Worm (Caenorhabditis elegans): ENCODE data around the gene T10B5.4.

T10B5.4 gene

ce11 chrV:1911102-1911501 lies 39.5 kb upstream of the T10B5.4 start, which contains the start of gene Y32G9A.3:
TSS of gene Y32G9A.3 (plus strand) at chrV:1911402.
- no peak for TF ChIP-seq npax-4 (tag; optimal IDR thresholded peaks at IDR 0.05)
- no peak for TF ChIP-seq fax-1 (tag; optimal IDR thresholded peaks at IDR 0.05)
- TF ChIP-seq ceh-2 (tag; optimal IDR thresholded peaks at IDR 0.05), result no peak
- no peak for TF ChIP-seq ceh-14 (tag; optimal IDR thresholded peaks at IDR 0.05)
- TF ChIP-seq dve-1 (tag; optimal IDR thresholded peaks at IDR 0.05), result no peak
- TF ChIP-seq nhr-11 (tag; optimal IDR thresholded peaks at IDR 0.05), result no peak
- TF ChIP-seq dmd-4 (tag; optimal IDR thresholded peaks at IDR 0.05; ENCODE audit: borderline replicate concordance), result no peak
- TF ChIP-seq pat-9 (tag; optimal IDR thresholded peaks at IDR 0.05), result no peak
- no peak for TF ChIP-seq pha-2 (tag; optimal IDR thresholded peaks at IDR 0.05)

ce11 chrV:1908542-1908941 lies 36.9 kb upstream of the T10B5.4 start, which contains the start of gene srp-3:
TSS of gene srp-3 (plus strand) at chrV:1908842.
- TF ChIP-seq ceh-2 (tag; optimal IDR thresholded peaks at IDR 0.05) (no peak), pag-3 (tag; optimal IDR thresholded peaks at IDR 0.05; ENCODE audit: borderline replicate concordance) (no peak), pax-1 (tag; optimal IDR thresholded peaks at IDR 0.05) (no peak), hlh-6 (tag; optimal IDR thresholded peaks at IDR 0.05) (no peak), syd-9 (tag; optimal IDR thresholded peaks at IDR 0.05) (no peak), ceh-48 (tag; optimal IDR thresholded peaks at IDR 0.05) (no peak), pha-4 (tag; optimal IDR thresholded peaks at IDR 0.05) (no peak), npax-4 (tag; optimal IDR thresholded peaks at IDR 0.05) (no peak), F13H6.1 (tag; optimal IDR thresholded peaks at IDR 0.05) (no peak), odd-2 (tag; optimal IDR thresholded peaks at IDR 0.05) (no peak), ceh-19 (GFP tag; optimal IDR thresholded peaks at IDR 0.05) (no peak), fkh-6 (tag; optimal IDR thresholded peaks at IDR 0.05) (no peak), K09A11.1 (tag; optimal IDR thresholded peaks at IDR 0.05; ENCODE audit: insufficient read depth) (no peak), rnt-1 (tag; optimal IDR thresholded peaks at IDR 0.05) (no peak)

- TF ChIP-seq ceh-48 (tag; optimal IDR thresholded peaks at IDR 0.05) (no peak), mec-3 (tag; optimal IDR thresholded peaks at IDR 0.05; ENCODE audit: borderline replicate concordance) (no peak), C08G9.2 (tag; optimal IDR thresholded peaks at IDR 0.05) (no peak)
Measured at ce11 chrV:1907350-1907749, 35.7 kb upstream of the T10B5.4 start, which contains the start of gene Y32G9A.5. TSS of gene Y32G9A.5 (plus strand) at chrV:1907650.

DNA sequence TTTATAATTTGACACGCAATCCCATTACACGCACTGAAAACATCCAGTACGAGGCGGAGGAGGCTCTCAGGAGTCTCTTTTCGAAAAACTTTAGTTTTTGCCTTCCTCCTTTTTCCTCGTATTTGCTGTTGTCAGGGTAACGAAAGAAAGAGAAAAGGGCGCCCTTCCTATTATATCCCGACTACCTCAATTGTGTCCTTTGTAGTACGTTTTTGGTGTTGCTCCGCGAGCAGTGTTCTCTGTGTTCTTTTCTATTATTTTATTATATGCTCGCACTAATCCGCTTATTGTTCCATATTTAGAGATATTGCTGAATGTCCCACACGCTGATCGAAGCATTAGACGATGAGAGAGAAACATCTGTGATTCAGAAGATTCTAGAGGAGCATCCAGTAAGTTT lies 23.9 kb upstream of the T10B5.4 start, which contains the start of gene nphp-2:
Gene nphp-2 (plus strand): TSS at position 301 of the 400 bp plus-strand sequence.
- no peak for TF ChIP-seq syd-9 (tag; optimal IDR thresholded peaks at IDR 0.05)
- TF ChIP-seq dmd-4 (tag; optimal IDR thresholded peaks at IDR 0.05; ENCODE audit: borderline replicate concordance), result no peak
- TF ChIP-seq ceh-30 (tag; optimal IDR thresholded peaks at IDR 0.05), result no peak
- no peak for TF ChIP-seq ceh-34 (tag; optimal IDR thresholded peaks at IDR 0.05)
- no peak for TF ChIP-seq unc-42 (tag; optimal IDR thresholded peaks at IDR 0.05)
- TF ChIP-seq ceh-19 (GFP tag; optimal IDR thresholded peaks at IDR 0.05), result no peak
- no peak for TF ChIP-seq ceh-6 (GFP tag; optimal IDR thresholded peaks at IDR 0.05)
- no peak for TF ChIP-seq lim-6 (tag; optimal IDR thresholded peaks at IDR 0.05)
- TF ChIP-seq mec-3 (tag; optimal IDR thresholded peaks at IDR 0.05; ENCODE audit: borderline replicate concordance), result no peak
- no peak for TF ChIP-seq ztf-16 (tag; optimal IDR thresholded peaks at IDR 0.05)

DNA sequence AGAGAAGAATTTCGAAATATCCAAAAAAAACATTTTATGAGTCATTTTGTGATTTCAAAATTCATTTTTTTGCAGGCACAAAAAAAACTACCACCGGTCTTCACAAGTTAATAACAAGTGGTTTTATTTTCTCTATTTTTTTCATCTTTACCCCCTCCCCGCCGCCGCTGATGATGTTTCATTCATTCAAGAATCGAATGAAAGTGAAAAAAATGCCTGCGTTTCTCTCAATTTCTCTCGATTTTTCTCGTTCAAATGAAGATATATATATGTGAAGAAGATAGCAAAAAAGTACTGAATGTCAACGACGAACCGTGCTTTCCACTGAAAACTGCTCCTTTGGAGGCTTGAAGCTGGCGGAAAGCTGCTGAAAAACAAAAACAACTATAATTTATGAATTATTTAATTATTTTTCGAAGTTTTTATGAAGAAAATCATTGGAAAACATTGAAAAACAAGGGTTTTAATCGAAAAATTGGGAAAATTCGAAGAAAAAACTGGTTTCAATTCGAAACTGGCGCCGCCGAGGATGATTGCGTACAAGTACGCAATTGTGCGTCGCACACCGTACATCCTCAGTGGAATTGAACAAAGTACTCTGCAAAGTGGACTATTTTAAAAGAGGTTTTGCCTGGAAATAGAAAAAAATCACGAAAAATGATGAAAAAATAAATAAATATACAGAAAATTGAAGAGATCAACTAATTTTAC lies 21.1 kb upstream of the T10B5.4 start, which contains the start of gene zig-11:
Gene zig-11 (minus strand): TSS at position 373 of the 711 bp plus-strand sequence.
- TF ChIP-seq ceh-9 (tag; optimal IDR thresholded peaks at IDR 0.05) (no peak), tbx-2 (tag; optimal IDR thresholded peaks at IDR 0.05) (no peak), ceh-30 (tag; optimal IDR thresholded peaks at IDR 0.05) (no peak), ceh-34 (tag; optimal IDR thresholded peaks at IDR 0.05) (no peak), ceh-2 (tag; optimal IDR thresholded peaks at IDR 0.05) (no peak), mec-3 (tag; optimal IDR thresholded peaks at IDR 0.05; ENCODE audit: borderline replicate concordance) (no peak), T23F11.4 (GFP tag; optimal IDR thresholded peaks at IDR 0.05) (no peak), ahr-1 (tag; optimal IDR thresholded peaks at IDR 0.05) (no peak), ceh-18 (tag; optimal IDR thresholded peaks at IDR 0.05) (no peak), pros-1 (tag; optimal IDR thresholded peaks at IDR 0.05) (no peak), ceh-45 (GFP tag; IDR thresholded peaks at IDR 0.05) (no peak), ceh-48 (tag; optimal IDR thresholded peaks at IDR 0.05) (no peak), lim-6 (tag; optimal IDR thresholded peaks at IDR 0.05) (no peak), hlh-8 (tag; optimal IDR thresholded peaks at IDR 0.05) (no peak), ceh-31 (tag; optimal IDR thresholded peaks at IDR 0.05) (no peak), C08G9.2 (tag; optimal IDR thresholded peaks at IDR 0.05) (no peak)

Data from whole organism, late embryonic.